Worm (Caenorhabditis elegans) whole organism, L2 larva: ENCODE results near the gene srg-42.

Source experiments
- alr-1 ChIP-seq: fragments of 150-350 bp; optimal IDR thresholded peaks from 2 replicates; lab custom pipeline; 2014; ENCODE audit warnings: missing biosample characterization, missing genetic modification characterization
- ama-1 ChIP-seq: fragments of 150-350 bp; optimal IDR thresholded peaks from 2 replicates; lab custom pipeline; 2018; ENCODE audit warnings: inconsistent platforms
- blmp-1 ChIP-seq: sonication (generic microtip); optimal IDR thresholded peaks from 2 replicates; lab custom pipeline; 2017; ENCODE audit warnings: missing genetic modification characterization, mild to moderate bottlenecking, missing compliant biosample characterization, antibody characterized with exemption, moderate library complexity; ENCODE audit not compliant: insufficient read depth
- lin-39 ChIP-seq: fragments of 150-350 bp; optimal IDR thresholded peaks from 2 replicates; lab custom pipeline; 2014; ENCODE audit warnings: missing biosample characterization, missing genetic modification reagents, missing genetic modification characterization
- mab-5 ChIP-seq: fragments of 150-350 bp; optimal IDR thresholded peaks from 2 replicates; lab custom pipeline; 2014; ENCODE audit warnings: missing biosample characterization, missing genetic modification characterization
- mdl-1 ChIP-seq, 2 experiments: fragments of 150-350 bp in 1 of 2; sonication (generic microtip) in 1 of 2; optimal IDR thresholded peaks; 2 replicates each; lab custom pipeline; 2017; ENCODE audit warnings: missing biosample characterization in 2 of 2, missing genetic modification characterization in 2 of 2

DNA sequence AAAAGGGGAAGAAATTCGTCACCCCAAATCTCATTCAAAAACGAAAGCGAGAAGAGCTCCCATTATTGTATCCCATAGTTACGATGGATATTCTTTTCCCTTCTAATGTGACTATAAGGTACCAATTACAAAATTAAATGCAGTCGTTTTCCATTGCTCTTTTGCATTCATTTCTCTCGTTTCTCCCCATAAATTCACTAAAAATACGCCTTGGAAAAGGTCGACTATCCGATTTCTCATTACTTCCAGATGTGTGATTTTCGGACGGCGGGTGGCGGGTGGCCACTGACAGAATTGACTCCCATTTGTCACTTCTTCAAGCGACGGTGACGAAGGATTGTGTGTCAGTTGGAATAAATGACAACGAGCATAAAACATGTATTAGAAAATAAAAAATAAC, 24.3 kb downstream of the srg-42 start:
- TF ChIP-seq alr-1: no peak
- TF ChIP-seq mab-5 (tag; lab: Kevin White, UChicago): no peak
- no peak for TF ChIP-seq lin-39 (tag; lab: Kevin White, UChicago)
- TF ChIP-seq blmp-1 (tag; lab: Kevin White, UChicago): no peak
- TF ChIP-seq mdl-1 (tag; optimal IDR thresholded peaks at IDR 0.05; lab: Kevin White, UChicago): no peak
- no peak for TF ChIP-seq ama-1 (lab: Kevin White, UChicago)
